Fruit fly (Drosophila melanogaster) whole organism, embryonic: Measurements from ENCODE around the gene CG5910.

Source experiments
- Ada2b ChIP-seq: fragments of 200-800 bp; sonication (Bioruptor generic); IDR thresholded peaks from 2 replicates; pipeline ENCODE4 v1.3.6; 2022; ENCODE audit warnings: missing biosample characterization, missing genetic modification characterization
- Atf3 ChIP-seq: fragments of 200-800 bp; sonication (Bioruptor generic); optimal IDR thresholded peaks from 3 replicates; lab custom pipeline; 2016; ENCODE audit warnings: missing biosample characterization, missing genetic modification characterization
- BEAF-32 ChIP-seq: fragments of 200-800 bp; sonication (Bioruptor generic); optimal IDR thresholded peaks from 3 replicates; lab custom pipeline; 2017; ENCODE audit warnings: missing biosample characterization, missing genetic modification characterization, mild to moderate bottlenecking, moderate library complexity, missing genetic modification reagents
- C15 ChIP-seq: fragments of 200-800 bp; sonication (Bioruptor generic); IDR thresholded peaks from 3 replicates; pipeline ENCODE4 v1.3.6; 2022; ENCODE audit warnings: missing biosample characterization, missing genetic modification characterization
- CG10959 ChIP-seq: fragments of 200-800 bp; sonication (Bioruptor generic); IDR thresholded peaks from 2 replicates; pipeline ENCODE4 v1.3.6; 2022; ENCODE audit warnings: missing biosample characterization, missing genetic modification characterization
- CG1233 ChIP-seq: fragments of 200-800 bp; sonication (Bioruptor generic); optimal IDR thresholded peaks from 4 replicates; lab custom pipeline; 2018; ENCODE audit warnings: missing biosample characterization, mild to moderate bottlenecking, missing genetic modification characterization
- CG14667 ChIP-seq: fragments of 200-800 bp; sonication (Bioruptor generic); IDR thresholded peaks from 2 replicates; pipeline ENCODE4 v1.3.6; 2022; ENCODE audit warnings: missing biosample characterization, missing genetic modification characterization
- CG14710 ChIP-seq: fragments of 200-800 bp; sonication (Bioruptor generic); optimal IDR thresholded peaks from 3 replicates; lab custom pipeline; 2019; ENCODE audit warnings: missing biosample characterization, mild to moderate bottlenecking, missing genetic modification characterization, moderate library complexity
- CG1529 ChIP-seq: fragments of 200-800 bp; sonication (Bioruptor generic); optimal IDR thresholded peaks from 3 replicates; lab custom pipeline; 2018; ENCODE audit warnings: missing biosample characterization, missing genetic modification characterization
- CG16779 ChIP-seq: fragments of 200-800 bp; sonication (Bioruptor generic); IDR thresholded peaks from 2 replicates; pipeline ENCODE4 v1.3.6; 2022; ENCODE audit warnings: missing biosample characterization, missing genetic modification characterization
- CG30020 ChIP-seq: fragments of 200-800 bp; optimal IDR thresholded peaks from 2 replicates; lab custom pipeline; 2019; ENCODE audit warnings: missing biosample characterization, mild to moderate bottlenecking, missing genetic modification characterization, moderate library complexity
- CG3065 ChIP-seq: fragments of 200-800 bp; sonication (Bioruptor generic); optimal IDR thresholded peaks from 2 replicates; lab custom pipeline; 2016; ENCODE audit warnings: missing biosample characterization, missing genetic modification characterization
- CG4424 ChIP-seq: fragments of 200-800 bp; sonication (Bioruptor generic); optimal IDR thresholded peaks from 3 replicates; lab custom pipeline; 2016; ENCODE audit warnings: missing biosample characterization, missing genetic modification characterization
- CG6272 ChIP-seq: fragments of 200-800 bp; sonication (Bioruptor generic); IDR thresholded peaks from 2 replicates; pipeline ENCODE4 v1.3.6; 2022; ENCODE audit warnings: missing biosample characterization, missing genetic modification characterization
- CG6689 ChIP-seq: fragments of 200-800 bp; sonication (Bioruptor generic); IDR thresholded peaks from 2 replicates; pipeline ENCODE4 v1.3.6; 2022; ENCODE audit warnings: missing biosample characterization, missing genetic modification characterization
- CG6765 ChIP-seq: fragments of 200-800 bp; sonication (Bioruptor generic); optimal IDR thresholded peaks from 3 replicates; lab custom pipeline; 2017; ENCODE audit warnings: missing biosample characterization, mild to moderate bottlenecking, missing genetic modification characterization
- CG6791 ChIP-seq: fragments of 200-800 bp; sonication (Bioruptor generic); IDR thresholded peaks from 3 replicates; pipeline ENCODE4 v1.3.6; 2022; ENCODE audit warnings: missing biosample characterization, missing genetic modification characterization; ENCODE audit not compliant: partially characterized antibody
- CG8388 ChIP-seq: fragments of 200-800 bp; sonication (Bioruptor generic); optimal IDR thresholded peaks from 2 replicates; lab custom pipeline; 2019; ENCODE audit warnings: missing biosample characterization, mild to moderate bottlenecking, missing genetic modification characterization, moderate library complexity
- CG9609 ChIP-seq: fragments of 200-800 bp; sonication (Bioruptor generic); optimal IDR thresholded peaks from 3 replicates; lab custom pipeline; 2016; ENCODE audit warnings: missing biosample characterization, missing genetic modification characterization
- CG9727 ChIP-seq: fragments of 200-800 bp; sonication (Bioruptor generic); optimal IDR thresholded peaks from 3 replicates; lab custom pipeline; 2017; ENCODE audit warnings: missing biosample characterization, mild to moderate bottlenecking, missing genetic modification characterization
- CG9817 ChIP-seq: fragments of 200-800 bp; sonication (Bioruptor generic); optimal IDR thresholded peaks from 2 replicates; lab custom pipeline; 2018; ENCODE audit warnings: missing biosample characterization, mild to moderate bottlenecking, missing genetic modification characterization, moderate library complexity
- Doc3 ChIP-seq: fragments of 200-800 bp; sonication (Bioruptor generic); IDR thresholded peaks from 3 replicates; pipeline ENCODE4 v1.3.6; 2022; ENCODE audit warnings: missing biosample characterization, missing genetic modification characterization; ENCODE audit not compliant: partially characterized antibody
- Hand ChIP-seq: fragments of 200-800 bp; sonication (Bioruptor generic); optimal IDR thresholded peaks from 2 replicates; lab custom pipeline; 2017; ENCODE audit warnings: mild to moderate bottlenecking, missing biosample characterization, missing genetic modification reagents, missing genetic modification characterization
- HmgD ChIP-seq: fragments of 200-800 bp; sonication (Bioruptor generic); optimal IDR thresholded peaks from 3 replicates; lab custom pipeline; 2016; ENCODE audit warnings: missing biosample characterization, missing genetic modification characterization
- Hr78 ChIP-seq, 2 experiments: fragments of 200-800 bp in 1 of 2; fragments of >200 bp in 1 of 2; sonication (Bioruptor generic) in 1 of 2; optimal IDR thresholded peaks; 2 replicates each; lab custom pipeline; 2017 to 2019; ENCODE audit warnings: missing biosample characterization in 2 of 2, missing genetic modification characterization in 2 of 2, mild to moderate bottlenecking in 1 of 2, moderate library complexity in 1 of 2
- Kr ChIP-seq: fragments of 200-800 bp; sonication (Bioruptor generic); optimal IDR thresholded peaks from 2 replicates; lab custom pipeline; 2017; ENCODE audit warnings: missing biosample characterization, mild to moderate bottlenecking, missing genetic modification characterization
- Meics ChIP-seq: fragments of 200-800 bp; sonication (Bioruptor generic); optimal IDR thresholded peaks from 2 replicates; lab custom pipeline; 2017; ENCODE audit warnings: missing biosample characterization, mild to moderate bottlenecking, missing genetic modification characterization
- Rx ChIP-seq: fragments of 200-800 bp; sonication (Bioruptor generic); IDR thresholded peaks from 2 replicates; pipeline ENCODE4 v1.3.6; 2022; ENCODE audit warnings: missing biosample characterization, missing genetic modification characterization
- Six4 ChIP-seq: fragments of 200-800 bp; sonication (Bioruptor generic); optimal IDR thresholded peaks from 2 replicates; lab custom pipeline; 2016; ENCODE audit warnings: missing biosample characterization, missing genetic modification characterization
- Sox102F ChIP-seq: fragments of 200-800 bp; sonication (Bioruptor generic); optimal IDR thresholded peaks from 2 replicates; lab custom pipeline; 2018; ENCODE audit warnings: missing biosample characterization, mild to moderate bottlenecking, missing genetic modification characterization, moderate library complexity
- Sry-β ChIP-seq: fragments of 200-800 bp; sonication (Bioruptor generic); optimal IDR thresholded peaks from 2 replicates; lab custom pipeline; 2018; ENCODE audit warnings: missing biosample characterization, mild to moderate bottlenecking, missing genetic modification characterization, moderate library complexity
- TFAM ChIP-seq: fragments of 200-800 bp; sonication (Bioruptor generic); optimal IDR thresholded peaks from 2 replicates; lab custom pipeline; 2017; ENCODE audit warnings: missing biosample characterization, missing genetic modification characterization, inconsistent platforms
- ab ChIP-seq: fragments of 200-800 bp; sonication (Bioruptor generic); optimal IDR thresholded peaks from 2 replicates; lab custom pipeline; 2016; ENCODE audit warnings: missing biosample characterization, missing genetic modification characterization
- cad ChIP-seq: fragments of >200 bp; optimal IDR thresholded peaks from 2 replicates; lab custom pipeline; 2017; ENCODE audit warnings: missing biosample characterization, missing genetic modification characterization
- cg ChIP-seq: fragments of 200-800 bp; sonication (Bioruptor generic); optimal IDR thresholded peaks from 3 replicates; lab custom pipeline; 2019; ENCODE audit warnings: missing biosample characterization, mild to moderate bottlenecking, missing genetic modification characterization, moderate library complexity
- danr ChIP-seq: fragments of 200-800 bp; sonication (Bioruptor generic); IDR thresholded peaks from 2 replicates; pipeline ENCODE4 v1.3.6; 2022; ENCODE audit warnings: missing biosample characterization, missing genetic modification characterization
- dimm ChIP-seq: fragments of 200-800 bp; sonication (Bioruptor generic); IDR thresholded peaks from 2 replicates; pipeline ENCODE4 v1.3.6; 2022; ENCODE audit warnings: missing biosample characterization, missing genetic modification characterization
- dmrt99B ChIP-seq: fragments of 200-800 bp; sonication (Bioruptor generic); optimal IDR thresholded peaks from 2 replicates; lab custom pipeline; 2018; ENCODE audit warnings: missing biosample characterization, mild to moderate bottlenecking, missing genetic modification characterization, moderate library complexity
- fd102C ChIP-seq: fragments of 200-800 bp; sonication (Bioruptor generic); optimal IDR thresholded peaks from 2 replicates; lab custom pipeline; 2018; ENCODE audit warnings: missing biosample characterization, mild to moderate bottlenecking, missing genetic modification characterization, moderate library complexity
- gfzf ChIP-seq: fragments of 200-800 bp; sonication (Bioruptor generic); optimal IDR thresholded peaks from 2 replicates; lab custom pipeline; 2016; ENCODE audit warnings: missing biosample characterization, mild to moderate bottlenecking, missing genetic modification characterization, moderate library complexity
- ken ChIP-seq: fragments of 200-800 bp; sonication (Bioruptor generic); IDR thresholded peaks from 3 replicates; pipeline ENCODE4 v1.3.6; 2022; ENCODE audit warnings: missing biosample characterization, missing genetic modification characterization
- maf-S ChIP-seq: fragments of 200-800 bp; sonication (Bioruptor generic); optimal IDR thresholded peaks from 2 replicates; lab custom pipeline; 2016; ENCODE audit warnings: missing biosample characterization, missing genetic modification characterization
- mld ChIP-seq: fragments of 200-800 bp; sonication (Bioruptor generic); IDR thresholded peaks from 3 replicates; pipeline ENCODE4 v1.3.6; 2022; ENCODE audit warnings: missing biosample characterization, missing genetic modification characterization; ENCODE audit not compliant: partially characterized antibody
- nom ChIP-seq: fragments of 200-800 bp; sonication (Bioruptor generic); optimal IDR thresholded peaks from 2 replicates; lab custom pipeline; 2017; ENCODE audit warnings: missing biosample characterization, missing genetic modification characterization, mild to moderate bottlenecking, moderate library complexity, missing genetic modification reagents
- so ChIP-seq: fragments of 200-800 bp; sonication (Bioruptor generic); IDR thresholded peaks from 3 replicates; pipeline ENCODE4 v1.3.6; 2022; ENCODE audit warnings: missing biosample characterization, missing genetic modification characterization
- sob ChIP-seq: fragments of 200-800 bp; sonication (Bioruptor generic); IDR thresholded peaks from 2 replicates; pipeline ENCODE4 v1.3.6; 2022; ENCODE audit warnings: missing biosample characterization, missing genetic modification characterization
- tio ChIP-seq: fragments of 200-800 bp; sonication (Bioruptor generic); optimal IDR thresholded peaks from 2 replicates; lab custom pipeline; 2017; ENCODE audit warnings: missing biosample characterization, missing genetic modification characterization, inconsistent platforms
- tna ChIP-seq: fragments of 200-800 bp; sonication (Bioruptor generic); IDR thresholded peaks from 2 replicates; pipeline ENCODE4 v1.3.6; 2022; ENCODE audit warnings: missing biosample characterization, missing genetic modification characterization; ENCODE audit not compliant: partially characterized antibody
- unc-4 ChIP-seq: fragments of 200-800 bp; sonication (Bioruptor generic); IDR thresholded peaks from 2 replicates; pipeline ENCODE4 v1.3.6; 2022; ENCODE audit warnings: missing biosample characterization, missing genetic modification characterization; ENCODE audit not compliant: partially characterized antibody

The CG5910 gene

dm6 chr3L:20395257-20395909, 46.8 kb upstream of the CG5910 start (continued):
- TF ChIP-seq mld (GFP tag; lab: Robert Waterston, UW) (no peak), cg (GFP tag; lab: Kevin White, UChicago) (peak; percentile 36), so (GFP tag; lab: Robert Waterston, UW) (peak; percentile 38; the same call in 2 of the 3 replicates), CG9817 (tag; lab: Kevin White, UChicago) (no peak), Kr (GFP tag; lab: Kevin White, UChicago) (no peak), Hr78 (GFP tag; optimal IDR thresholded peaks at IDR 0.05; lab: Kevin White, UChicago) (no peak), CG8388 (GFP tag; lab: Kevin White, UChicago) (no peak), gfzf (GFP tag; lab: Kevin White, UChicago) (no peak), CG1529 (no peak), CG3065 (GFP tag; lab: Kevin White, UChicago) (no peak), fd102C (GFP tag; lab: Kevin White, UChicago) (no peak), CG6791 (GFP tag; lab: Robert Waterston, UW) (no peak), CG6765 (peak; percentile 34), CG9609 (GFP tag; lab: Kevin White, UChicago) (no peak), CG6272 (GFP tag; lab: Robert Waterston, UW) (no peak), tna (GFP tag; lab: Robert Waterston, UW) (no peak), CG16779 (no peak), dmrt99B (tag; lab: Kevin White, UChicago) (peak; percentile 31), CG14710 (tag; lab: Kevin White, UChicago) (no peak), CG10959 (GFP tag; lab: Robert Waterston, UW) (no peak), dimm (GFP tag; lab: Robert Waterston, UW) (no peak), Six4 (GFP tag; lab: Kevin White, UChicago) (no peak), BEAF-32 (GFP tag; lab: Kevin White, UChicago) (no peak), Ada2b (GFP tag; lab: Robert Waterston, UW) (peak; percentile 31; the same call in 1 of the 2 replicates), Meics (GFP tag; lab: Kevin White, UChicago) (peak; percentile 76), tio (peak; percentile 24), Sox102F (GFP tag; lab: Kevin White, UChicago) (peak; percentile 22), CG14667 (no peak), C15 (no peak), Sry-β (GFP tag; lab: Kevin White, UChicago) (no peak), CG30020 (tag; lab: Kevin White, UChicago) (no peak), nom (GFP tag; lab: Kevin White, UChicago) (no peak), ab (GFP tag; lab: Kevin White, UChicago) (peak; percentile 39), Atf3 (GFP tag; lab: Kevin White, UChicago) (no peak), sob (GFP tag; lab: Robert Waterston, UW) (peak; percentile 47), ken (0 out of 3 replicates have a peak, but pooled peaks have one; percentile 3), cad (GFP tag; lab: Kevin White, UChicago) (no peak), CG4424 (no peak), TFAM (GFP tag; lab: Kevin White, UChicago) (no peak), CG6689 (GFP tag; lab: Robert Waterston, UW) (0 out of 2 replicates have a peak, but pooled peaks have one; percentile 34), Hand (GFP tag; lab: Kevin White, UChicago) (peak; percentile 61), Doc3 (no peak), danr (no peak), maf-S (GFP tag; lab: Kevin White, UChicago) (no peak), Rx (GFP tag; lab: Robert Waterston, UW) (no peak), unc-4 (GFP tag; lab: Robert Waterston, UW) (no peak), CG9727 (GFP tag; lab: Kevin White, UChicago) (peak; percentile 57), HmgD (GFP tag; lab: Kevin White, UChicago) (no peak), CG1233 (GFP tag; lab: Kevin White, UChicago) (no peak)
